Fruit fly (Drosophila melanogaster) whole organism, prepupa: Measurements from ENCODE around the gene Alg9.
A peak's percentile ranks its signal among the peaks of the same experiment; 100 is the strongest.

Experiments
- CG16779 ChIP-seq: fragments of 200-800 bp; sonication (Bioruptor generic); optimal IDR thresholded peaks from 3 replicates; lab custom pipeline; 2017; ENCODE audit warnings: missing biosample characterization, mild to moderate bottlenecking, missing genetic modification characterization
- CG9139 ChIP-seq: fragments of 200-800 bp; sonication (Bioruptor generic); optimal IDR thresholded peaks from 3 replicates; lab custom pipeline; 2017; ENCODE audit warnings: missing biosample characterization, mild to moderate bottlenecking, missing genetic modification characterization
- Hr39 ChIP-seq: fragments of 200-800 bp; sonication (Bioruptor generic); optimal IDR thresholded peaks from 2 replicates; lab custom pipeline; 2016; ENCODE audit warnings: missing biosample characterization, missing genetic modification characterization
- Hr4 ChIP-seq: fragments of 200-800 bp; sonication (Bioruptor generic); optimal IDR thresholded peaks from 3 replicates; lab custom pipeline; 2016; ENCODE audit warnings: missing biosample characterization, missing genetic modification characterization
- Sox102F ChIP-seq: fragments of 200-800 bp; sonication (Bioruptor generic); optimal IDR thresholded peaks from 2 replicates; lab custom pipeline; 2016; ENCODE audit warnings: missing biosample characterization, mild to moderate bottlenecking, missing genetic modification characterization
- fkh ChIP-seq: fragments of 200-800 bp; sonication (Bioruptor generic); optimal IDR thresholded peaks from 3 replicates; lab custom pipeline; 2017; ENCODE audit warnings: missing biosample characterization, mild to moderate bottlenecking, missing genetic modification characterization, moderate library complexity
- salr ChIP-seq, 2 experiments: fragments of 200-800 bp; sonication (Bioruptor generic); optimal IDR thresholded peaks; 3 replicates each; lab custom pipeline; 2016 to 2018; ENCODE audit warnings: missing biosample characterization in 2 of 2, missing genetic modification characterization in 2 of 2, mild to moderate bottlenecking in 1 of 2

dm6 chr3R:25208042-25208766 is 13.2 kb upstream of the Alg9 start, which contains the start of gene Cad96Ca:
- TF ChIP-seq Sox102F, result no peak
- no peak for TF ChIP-seq Hr4 (GFP tag; lab: Kevin White, UChicago)
- TF ChIP-seq CG16779 (tag; lab: Kevin White, UChicago), result no peak
- TF ChIP-seq salr (GFP tag; optimal IDR thresholded peaks at IDR 0.05; lab: Kevin White, UChicago), result no peak
- peak; percentile 1 for TF ChIP-seq CG9139 (GFP tag; lab: Kevin White, UChicago)
- no peak for TF ChIP-seq fkh
- no peak for TF ChIP-seq Hr39 (GFP tag; lab: Kevin White, UChicago)
